Worm (Caenorhabditis elegans) whole organism, L4/young adult: ENCODE results near the gene lin-42.

Source experiments
- dao-5 ChIP-seq: sonication (generic microtip); optimal IDR thresholded peaks from 2 replicates; lab custom pipeline; 2016; ENCODE audit warnings: missing genotype, missing genetic modification characterization, moderate library complexity, missing compliant biosample characterization
- him-1 ChIP-seq: sonication (generic microtip); optimal IDR thresholded peaks from 2 replicates; lab custom pipeline; 2016; ENCODE audit warnings: missing genotype, missing genetic modification reagents, missing genetic modification characterization, missing compliant biosample characterization

ce11 chrII:1271814-1272213 lies 19.7 kb upstream of the lin-42 start, which contains the start of gene srw-66:
- TF ChIP-seq him-1 (tag; lab: Kevin White, UChicago) (no peak), dao-5 (no peak)
